Worm (Caenorhabditis elegans) whole organism, young adult: Measurements from ENCODE around the gene K09C8.8.

Source experiments
- B0261.1 ChIP-seq: sonication (generic microtip); optimal IDR thresholded peaks from 2 replicates; lab custom pipeline; 2016; ENCODE audit warnings: mild to moderate bottlenecking, missing genetic modification characterization, moderate library complexity, missing compliant biosample characterization
- F10E7.11 ChIP-seq: sonication (generic microtip); optimal IDR thresholded peaks from 2 replicates; lab custom pipeline; 2017; ENCODE audit warnings: mild to moderate bottlenecking, missing genetic modification characterization, moderate library complexity, missing compliant biosample characterization
- F55B11.4 ChIP-seq: sonication (generic microtip); optimal IDR thresholded peaks from 2 replicates; lab custom pipeline; 2016; ENCODE audit warnings: missing compliant biosample characterization, missing genetic modification characterization, borderline replicate concordance; ENCODE audit not compliant: insufficient read depth
- Y56A3A.18 ChIP-seq: fragments of 200-800 bp; sonication (Bioruptor generic); IDR thresholded peaks from 2 replicates; pipeline ENCODE4 v1.3.6; 2022; ENCODE audit warnings: missing genetic modification reagents, missing genetic modification characterization, missing compliant biosample characterization
- akir-1 ChIP-seq: fragments of 200-800 bp; sonication (Bioruptor generic); optimal IDR thresholded peaks from 2 replicates; lab custom pipeline; 2018; ENCODE audit warnings: mild to moderate bottlenecking, missing genetic modification characterization, moderate library complexity, missing compliant biosample characterization
- ama-1 ChIP-seq, 3 experiments: fragments of 150-350 bp in 1 of 3; sonication (generic microtip) in 2 of 3; optimal IDR thresholded peaks; 2 replicates each; lab custom pipeline; 2014 to 2018; ENCODE audit warnings: missing biosample characterization in 2 of 3, missing genetic modification characterization in 2 of 3, missing genetic modification reagents in 2 of 3
- aptf-3 ChIP-seq: fragments of 200-800 bp; sonication (Bioruptor generic); IDR thresholded peaks from 2 replicates; pipeline ENCODE4 v1.3.6; 2022; ENCODE audit warnings: missing genetic modification characterization, missing compliant biosample characterization
- bed-2 ChIP-seq: fragments of 200-800 bp; sonication (Bioruptor generic); IDR thresholded peaks from 2 replicates; pipeline ENCODE4 v1.3.6; 2022; ENCODE audit warnings: missing genetic modification reagents, missing genetic modification characterization, missing compliant biosample characterization
- cebp-1 ChIP-seq, 2 experiments: fragments of 200-800 bp in 1 of 2; sonication (Bioruptor generic) in 1 of 2; sonication (generic microtip) in 1 of 2; IDR thresholded peaks in 1 of 2; optimal IDR thresholded peaks in 1 of 2; 2 replicates each; pipeline versions ENCODE4 v1.3.6 to Lab custom; 2017 to 2022; ENCODE audit warnings: missing compliant biosample characterization in 2 of 2, missing genetic modification characterization in 2 of 2, mild to moderate bottlenecking in 1 of 2, missing genetic modification reagents in 1 of 2, moderate library complexity in 1 of 2
- die-1 ChIP-seq: sonication (generic microtip); optimal IDR thresholded peaks from 2 replicates; lab custom pipeline; 2016; ENCODE audit warnings: missing genotype, mild to moderate bottlenecking, missing genetic modification characterization, missing compliant biosample characterization
- dpl-1 ChIP-seq: fragments of 150-350 bp; optimal IDR thresholded peaks from 2 replicates; lab custom pipeline; 2014; ENCODE audit warnings: missing biosample characterization, missing genetic modification reagents, missing genetic modification characterization
- ekl-4 ChIP-seq: fragments of 200-800 bp; sonication (Bioruptor generic); IDR thresholded peaks from 2 replicates; pipeline ENCODE4 v1.3.6; 2022; ENCODE audit warnings: missing genetic modification reagents, missing genetic modification characterization, missing compliant biosample characterization
- him-1 ChIP-seq: sonication (generic microtip); optimal IDR thresholded peaks from 2 replicates; lab custom pipeline; 2016; ENCODE audit warnings: missing genotype, missing genetic modification reagents, missing genetic modification characterization, missing compliant biosample characterization
- hmg-1.2 ChIP-seq: fragments of 200-800 bp; sonication (Bioruptor generic); IDR thresholded peaks from 2 replicates; pipeline ENCODE4 v1.3.6; 2022; ENCODE audit warnings: missing genetic modification reagents, missing genetic modification characterization, missing compliant biosample characterization
- hrde-1 ChIP-seq: sonication (generic microtip); optimal IDR thresholded peaks from 2 replicates; lab custom pipeline; 2016; ENCODE audit warnings: missing genetic modification characterization, mild to moderate bottlenecking, missing compliant biosample characterization, moderate library complexity, missing genotype, missing genetic modification reagents, borderline replicate concordance
- hsf-1 ChIP-seq: fragments of 200-800 bp; sonication (Bioruptor generic); IDR thresholded peaks from 2 replicates; pipeline ENCODE4 v1.3.6; 2022; ENCODE audit warnings: missing genetic modification reagents, missing genetic modification characterization, missing compliant biosample characterization
- lin-40 ChIP-seq: sonication (generic microtip); optimal IDR thresholded peaks from 2 replicates; lab custom pipeline; 2016; ENCODE audit warnings: missing genetic modification characterization, mild to moderate bottlenecking, missing compliant biosample characterization, missing genotype, missing genetic modification reagents
- lir-1 ChIP-seq: fragments of 200-800 bp; sonication (Bioruptor generic); conservative IDR thresholded peaks from 2 replicates; pipeline ENCODE4 v1.3.6; 2022; ENCODE audit warnings: missing genetic modification reagents, missing genetic modification characterization, missing compliant biosample characterization
- madf-3 ChIP-seq: fragments of 200-800 bp; sonication (Bioruptor generic); IDR thresholded peaks from 2 replicates; pipeline ENCODE4 v1.3.6; 2022; ENCODE audit warnings: missing genetic modification reagents, missing genetic modification characterization, missing compliant biosample characterization
- madf-6 ChIP-seq: fragments of 200-800 bp; sonication (Bioruptor generic); IDR thresholded peaks from 2 replicates; pipeline ENCODE4 v1.3.6; 2022; ENCODE audit warnings: missing genetic modification reagents, missing genetic modification characterization, missing compliant biosample characterization
- mes-4 ChIP-seq: sonication (generic microtip); optimal IDR thresholded peaks from 2 replicates; lab custom pipeline; 2016; ENCODE audit warnings: missing genotype, missing genetic modification characterization, missing compliant biosample characterization
- mxl-1 ChIP-seq: sonication (generic microtip); optimal IDR thresholded peaks from 2 replicates; lab custom pipeline; 2016; ENCODE audit warnings: missing genetic modification characterization, missing compliant biosample characterization
- nhr-80 ChIP-seq: sonication (generic microtip); optimal IDR thresholded peaks from 2 replicates; lab custom pipeline; 2016; ENCODE audit warnings: missing genetic modification characterization, missing compliant biosample characterization
- nhr-90 ChIP-seq: sonication (generic microtip); optimal IDR thresholded peaks from 2 replicates; lab custom pipeline; 2016; ENCODE audit warnings: missing genotype, mild to moderate bottlenecking, missing genetic modification characterization, missing compliant biosample characterization
- snpc-3.4 ChIP-seq: sonication (generic microtip); optimal IDR thresholded peaks from 2 replicates; lab custom pipeline; 2017; ENCODE audit warnings: missing genetic modification characterization, mild to moderate bottlenecking, missing compliant biosample characterization, antibody characterized with exemption, moderate library complexity, missing genotype, missing genetic modification reagents
- tbp1 ChIP-seq: fragments of 200-800 bp; sonication (Bioruptor generic); optimal IDR thresholded peaks from 2 replicates; lab custom pipeline; 2018; ENCODE audit warnings: mild to moderate bottlenecking, missing genetic modification characterization, missing compliant biosample characterization
- tlf-1 ChIP-seq: fragments of 200-800 bp; sonication (Bioruptor generic); optimal IDR thresholded peaks from 2 replicates; lab custom pipeline; 2018; ENCODE audit warnings: mild to moderate bottlenecking, missing genetic modification characterization, missing compliant biosample characterization
- unc-130 ChIP-seq: sonication (generic microtip); optimal IDR thresholded peaks from 2 replicates; lab custom pipeline; 2016; ENCODE audit warnings: missing genetic modification reagents, missing genetic modification characterization, missing compliant biosample characterization
- zfh-2 ChIP-seq: fragments of 200-800 bp; sonication (Bioruptor generic); conservative IDR thresholded peaks from 2 replicates; pipeline ENCODE4 v1.3.6; 2022; ENCODE audit warnings: missing genetic modification reagents, missing genetic modification characterization, missing compliant biosample characterization
- ztf-18 ChIP-seq: sonication (generic microtip); optimal IDR thresholded peaks from 2 replicates; lab custom pipeline; 2016; ENCODE audit warnings: missing genotype, mild to moderate bottlenecking, missing genetic modification characterization, missing compliant biosample characterization
- ztf-22 ChIP-seq: fragments of 200-800 bp; sonication (Bioruptor generic); optimal IDR thresholded peaks from 2 replicates; lab custom pipeline; 2018; ENCODE audit warnings: mild to moderate bottlenecking, missing genetic modification characterization, moderate library complexity, missing compliant biosample characterization
- ztf-26 ChIP-seq: sonication (generic microtip); optimal IDR thresholded peaks from 2 replicates; lab custom pipeline; 2017; ENCODE audit warnings: missing genetic modification characterization, missing compliant biosample characterization
- ztf-3 ChIP-seq: fragments of 200-800 bp; sonication (Bioruptor generic); optimal IDR thresholded peaks from 2 replicates; lab custom pipeline; 2018; ENCODE audit warnings: mild to moderate bottlenecking, missing genetic modification characterization, missing compliant biosample characterization
- ztf-6 ChIP-seq: fragments of 200-800 bp; sonication (Bioruptor generic); IDR thresholded peaks from 2 replicates; pipeline ENCODE4 v1.3.6; 2022; ENCODE audit warnings: missing genetic modification reagents, missing genetic modification characterization, missing compliant biosample characterization

Gene K09C8.8

DNA sequence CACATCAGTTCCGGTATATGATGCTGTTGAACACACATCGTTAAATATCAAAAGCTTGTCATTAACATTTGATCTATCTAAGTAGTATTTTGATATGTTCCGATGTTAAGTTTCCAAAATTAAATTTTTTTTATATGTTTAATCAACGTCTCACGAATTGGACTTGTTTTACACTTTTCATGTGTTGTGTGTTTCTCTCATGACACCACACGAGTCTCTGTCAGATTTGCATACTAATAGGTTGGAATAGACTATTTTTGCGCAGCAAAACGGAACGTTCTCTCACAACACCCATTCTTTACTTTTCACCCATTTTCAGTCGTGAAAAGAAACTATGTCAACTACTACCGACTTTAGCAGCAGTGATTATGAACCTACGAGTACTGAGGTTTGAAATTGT lies at the start of gene K09C8.8:
K09C8.8 (plus strand) TSS at position 301 of the 400 bp plus-strand sequence.
- no peak for TF ChIP-seq F55B11.4 (tag; lab: Kevin White, UChicago)
- TF ChIP-seq akir-1 (GFP tag; lab: Kevin White, UChicago): no peak
- no peak for TF ChIP-seq madf-6 (GFP tag; lab: Robert Waterston, UW)
- TF ChIP-seq, all 124 proteins: peak for 0

DNA sequence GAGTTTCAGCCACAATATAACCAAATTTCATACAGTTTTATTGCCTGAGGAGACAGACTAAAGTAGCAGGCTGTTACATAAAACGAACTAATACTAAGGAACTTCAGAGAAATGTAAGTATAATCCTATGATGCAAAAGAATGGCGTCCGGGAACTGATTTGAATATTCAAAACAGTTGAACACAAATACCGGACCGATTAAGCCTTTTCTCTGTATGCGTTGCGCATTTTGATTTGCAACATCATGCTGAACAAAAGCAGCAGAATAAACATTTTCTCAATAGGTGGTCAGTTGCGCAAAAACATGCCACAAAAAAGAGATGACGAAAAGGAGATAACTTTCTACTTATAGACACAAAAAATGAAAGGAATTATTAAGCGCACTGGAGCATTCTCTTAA lies 46.7 kb upstream of the K09C8.8 start:
- TF ChIP-seq unc-130 (GFP tag; lab: Kevin White, UChicago): no peak
- TF ChIP-seq nhr-80 (tag; lab: Kevin White, UChicago): no peak
- no peak for TF ChIP-seq lir-1
- TF ChIP-seq mes-4 (tag; lab: Kevin White, UChicago): no peak
- TF ChIP-seq ztf-3 (GFP tag; lab: Kevin White, UChicago): no peak
- no peak for TF ChIP-seq B0261.1 (tag; lab: Kevin White, UChicago)
- no peak for TF ChIP-seq ztf-6
- no peak for TF ChIP-seq ekl-4 (GFP tag; lab: Robert Waterston, UW)
- no peak for TF ChIP-seq hsf-1 (GFP tag; lab: Robert Waterston, UW)
- no peak for TF ChIP-seq hrde-1
- no peak for TF ChIP-seq tbp1 (GFP tag; lab: Kevin White, UChicago)
- no peak for TF ChIP-seq zfh-2 (GFP tag; lab: Robert Waterston, UW)
- TF ChIP-seq mxl-1 (tag; lab: Kevin White, UChicago): no peak
- no peak for TF ChIP-seq dpl-1 (GFP tag; lab: Kevin White, UChicago)
- no peak for TF ChIP-seq madf-3 (GFP tag; lab: Robert Waterston, UW)
- TF ChIP-seq hmg-1.2 (GFP tag; lab: Robert Waterston, UW): no peak
- TF ChIP-seq ztf-18 (tag; lab: Kevin White, UChicago): no peak
- no peak for TF ChIP-seq bed-2 (GFP tag; lab: Robert Waterston, UW)
- TF ChIP-seq, all 124 proteins: peak for 0

DNA sequence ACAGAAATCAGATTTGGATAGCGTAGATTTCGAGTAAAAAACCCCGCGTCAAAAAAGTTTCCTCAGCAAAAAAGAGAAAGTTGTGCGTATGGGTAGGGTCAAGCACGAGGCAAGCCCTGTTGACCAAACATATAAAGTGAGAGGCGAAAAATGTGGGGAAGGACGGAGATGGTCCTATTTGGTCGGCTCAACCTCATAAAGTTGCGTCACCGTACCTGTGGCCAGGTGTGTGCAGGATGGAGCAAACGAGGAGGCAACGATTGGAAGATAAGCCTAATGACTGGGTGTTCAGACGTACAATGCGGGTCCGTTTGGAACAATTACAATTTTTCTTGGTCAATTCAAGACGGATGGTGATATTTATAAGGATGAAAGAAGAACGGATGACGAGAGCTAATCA lies 43.6 kb upstream of the K09C8.8 start:
- TF ChIP-seq die-1: no peak
- no peak for TF ChIP-seq ztf-3 (GFP tag; lab: Kevin White, UChicago)
- TF ChIP-seq tlf-1 (GFP tag; lab: Kevin White, UChicago): no peak
- no peak for TF ChIP-seq ztf-22 (GFP tag; lab: Kevin White, UChicago)
- TF ChIP-seq lin-40 (tag; lab: Kevin White, UChicago): no peak
- TF ChIP-seq ztf-26 (tag; lab: Kevin White, UChicago): no peak
- no peak for TF ChIP-seq tbp1 (GFP tag; lab: Kevin White, UChicago)
- no peak for TF ChIP-seq F10E7.11 (tag; lab: Kevin White, UChicago)
- no peak for TF ChIP-seq cebp-1 (GFP tag; IDR thresholded peaks at IDR 0.05; lab: Robert Waterston, UW)
- no peak for TF ChIP-seq cebp-1 (tag; optimal IDR thresholded peaks at IDR 0.05; lab: Kevin White, UChicago)
- no peak for TF ChIP-seq ama-1 (optimal IDR thresholded peaks at IDR 0.05; lab: Kevin White, UChicago)
- no peak for TF ChIP-seq ama-1 (GFP tag; optimal IDR thresholded peaks at IDR 0.05; lab: Kevin White, UChicago)
- TF ChIP-seq aptf-3: no peak
- no peak for TF ChIP-seq madf-3 (GFP tag; lab: Robert Waterston, UW)
- TF ChIP-seq zfh-2 (GFP tag; lab: Robert Waterston, UW): no peak
- no peak for TF ChIP-seq Y56A3A.18 (GFP tag; lab: Robert Waterston, UW)
- no peak for TF ChIP-seq nhr-90 (tag; lab: Kevin White, UChicago)
- no peak for TF ChIP-seq snpc-3.4 (tag; lab: Kevin White, UChicago)
- TF ChIP-seq him-1 (tag; lab: Kevin White, UChicago): no peak
